Worm (Caenorhabditis elegans): Measurements from ENCODE around the gene sedl-1.

The sedl-1 gene

ce11 chrX:1389382-1389983 lies 50.6 kb downstream of the sedl-1 start (continued):
- TF ChIP-seq sox-4 (tag; optimal IDR thresholded peaks at IDR 0.05), result peak; percentile 96
- peak; percentile 96 for TF ChIP-seq C16A3.4 (tag; optimal IDR thresholded peaks at IDR 0.05)
- TF ChIP-seq fos-1 (tag; optimal IDR thresholded peaks at IDR 0.05), result peak; percentile 91
- TF ChIP-seq jun-1 (tag; optimal IDR thresholded peaks at IDR 0.05), result peak; percentile 97
- no peak for TF ChIP-seq blmp-1 (tag; optimal IDR thresholded peaks at IDR 0.05)
- TF ChIP-seq swsn-7 (tag; optimal IDR thresholded peaks at IDR 0.05), result peak; percentile 88
- TF ChIP-seq dsc-1 (tag; optimal IDR thresholded peaks at IDR 0.05), result peak; percentile 99
- no peak for TF ChIP-seq sptf-1 (tag; optimal IDR thresholded peaks at IDR 0.05)
- TF ChIP-seq tbx-2 (tag; optimal IDR thresholded peaks at IDR 0.05), result peak; percentile 89
- peak; percentile 64 for TF ChIP-seq elt-2 (tag; optimal IDR thresholded peaks at IDR 0.05)
- peak; percentile 91 for TF ChIP-seq nhr-19 (GFP tag; conservative IDR thresholded peaks at IDR 0.05)
- TF ChIP-seq skn-1 (tag; optimal IDR thresholded peaks at IDR 0.05), result peak; percentile 98
- TF ChIP-seq sup-37 (GFP tag; optimal IDR thresholded peaks at IDR 0.05), result peak; percentile 65
- TF ChIP-seq tlp-1 (tag; optimal IDR thresholded peaks at IDR 0.05), result no peak
- peak; percentile 98 for TF ChIP-seq nhr-47 (tag; optimal IDR thresholded peaks at IDR 0.05)
- TF ChIP-seq efl-3 (GFP tag; optimal IDR thresholded peaks at IDR 0.05), result peak; percentile 62
- peak; percentile 43 for TF ChIP-seq rnt-1 (tag; optimal IDR thresholded peaks at IDR 0.05)
- TF ChIP-seq lin-35 (GFP tag; optimal IDR thresholded peaks at IDR 0.05), result peak; percentile 55 to 83
- TF ChIP-seq fkh-8 (tag; optimal IDR thresholded peaks at IDR 0.05), result peak; percentile 93
- TF ChIP-seq lir-3 (tag; optimal IDR thresholded peaks at IDR 0.05; ENCODE audit: poor library complexity), result peak; percentile 85
- TF ChIP-seq nhr-71 (tag; optimal IDR thresholded peaks at IDR 0.05), result peak; percentile 91
- no peak for TF ChIP-seq alr-1 (tag; optimal IDR thresholded peaks at IDR 0.05; ENCODE audit: borderline replicate concordance)
- TF ChIP-seq lin-13 (GFP tag; optimal IDR thresholded peaks at IDR 0.05), result peak; percentile 86
- peak; percentile 95 for TF ChIP-seq ceh-8 (GFP tag; optimal IDR thresholded peaks at IDR 0.05)
- peak; percentile 75 for TF ChIP-seq grh-1 (GFP tag; IDR thresholded peaks at IDR 0.05)
- TF ChIP-seq mdl-1 (tag; optimal IDR thresholded peaks at IDR 0.05), result no peak
- no peak for TF ChIP-seq nhr-12 (tag; optimal IDR thresholded peaks at IDR 0.05)
- no peak for TF ChIP-seq pqm-1 (tag; optimal IDR thresholded peaks at IDR 0.05)
- peak; percentile 89 for TF ChIP-seq vab-15 (tag; optimal IDR thresholded peaks at IDR 0.05)
- TF ChIP-seq hpl-2 (GFP tag; optimal IDR thresholded peaks at IDR 0.05), result peak; percentile 84
- TF ChIP-seq irx-1 (tag; optimal IDR thresholded peaks at IDR 0.05), result peak; percentile 86
- TF ChIP-seq lin-39 (tag; optimal IDR thresholded peaks at IDR 0.05), result peak; percentile 94
- peak; percentile 57 for TF ChIP-seq mab-9 (GFP tag; IDR thresholded peaks at IDR 0.05)
- TF ChIP-seq C04F5.9 (tag; optimal IDR thresholded peaks at IDR 0.05), result peak; percentile 62
- TF ChIP-seq lin-14 (GFP tag; optimal IDR thresholded peaks at IDR 0.05), result peak; percentile 82
- no peak for TF ChIP-seq zag-1 (tag; optimal IDR thresholded peaks at IDR 0.05)
- TF ChIP-seq pag-3 (tag; optimal IDR thresholded peaks at IDR 0.05; ENCODE audit: borderline replicate concordance, insufficient read depth), result no peak
- TF ChIP-seq aly-2 (tag; optimal IDR thresholded peaks at IDR 0.05), result peak; percentile 74
- peak; percentile 98 for TF ChIP-seq snu-23 (GFP tag; optimal IDR thresholded peaks at IDR 0.05)
- TF ChIP-seq fkh-4 (tag; optimal IDR thresholded peaks at IDR 0.05; ENCODE audit: borderline replicate concordance), result peak; percentile 84
